Worm (Caenorhabditis elegans) whole organism, young adult: ENCODE data around the gene prx-10.

Experiments used
- F10E7.11 ChIP-seq: sonication (generic microtip); optimal IDR thresholded peaks from 2 replicates; lab custom pipeline; 2017; ENCODE audit warnings: mild to moderate bottlenecking, missing genetic modification characterization, moderate library complexity, missing compliant biosample characterization
- F52B5.7 ChIP-seq: sonication (generic microtip); optimal IDR thresholded peaks from 2 replicates; lab custom pipeline; 2016; ENCODE audit warnings: mild to moderate bottlenecking, missing genetic modification characterization, missing compliant biosample characterization
- K11D2.4 ChIP-seq: fragments of 200-800 bp; sonication (Bioruptor generic); IDR thresholded peaks from 2 replicates; pipeline ENCODE4 v1.3.6; 2022; ENCODE audit warnings: missing genetic modification reagents, missing genetic modification characterization, missing compliant biosample characterization
- K12H6.12 ChIP-seq: fragments of 200-800 bp; sonication (Bioruptor generic); optimal IDR thresholded peaks from 2 replicates; lab custom pipeline; 2018; ENCODE audit warnings: mild to moderate bottlenecking, missing genetic modification characterization, missing compliant biosample characterization
- atf-7 ChIP-seq: sonication (generic microtip); optimal IDR thresholded peaks from 2 replicates; lab custom pipeline; 2017; ENCODE audit warnings: mild to moderate bottlenecking, missing genetic modification characterization, missing compliant biosample characterization
- bed-2 ChIP-seq: fragments of 200-800 bp; sonication (Bioruptor generic); IDR thresholded peaks from 2 replicates; pipeline ENCODE4 v1.3.6; 2022; ENCODE audit warnings: missing genetic modification reagents, missing genetic modification characterization, missing compliant biosample characterization
- lsl-1 ChIP-seq: fragments of 200-800 bp; sonication (Bioruptor generic); optimal IDR thresholded peaks from 2 replicates; lab custom pipeline; 2018; ENCODE audit warnings: mild to moderate bottlenecking, missing genetic modification characterization, moderate library complexity, missing compliant biosample characterization
- ztf-26 ChIP-seq: sonication (generic microtip); optimal IDR thresholded peaks from 2 replicates; lab custom pipeline; 2017; ENCODE audit warnings: missing genetic modification characterization, missing compliant biosample characterization
- ztf-3 ChIP-seq: fragments of 200-800 bp; sonication (Bioruptor generic); optimal IDR thresholded peaks from 2 replicates; lab custom pipeline; 2018; ENCODE audit warnings: mild to moderate bottlenecking, missing genetic modification characterization, missing compliant biosample characterization
- ztf-6 ChIP-seq: fragments of 200-800 bp; sonication (Bioruptor generic); IDR thresholded peaks from 2 replicates; pipeline ENCODE4 v1.3.6; 2022; ENCODE audit warnings: missing genetic modification reagents, missing genetic modification characterization, missing compliant biosample characterization

- TF ChIP-seq F10E7.11 (tag; lab: Kevin White, UChicago): peak; percentile 83
- TF ChIP-seq ztf-26 (tag; lab: Kevin White, UChicago): peak; percentile 61
- TF ChIP-seq ztf-6 (GFP tag; lab: Robert Waterston, UW): no peak
- peak; percentile 97 for TF ChIP-seq F52B5.7
- TF ChIP-seq ztf-3 (GFP tag; lab: Kevin White, UChicago): peak; percentile 73
- TF ChIP-seq lsl-1 (GFP tag; lab: Kevin White, UChicago): peak; percentile 44
- TF ChIP-seq K12H6.12 (tag; lab: Kevin White, UChicago): peak; percentile 10
- peak; percentile 79 for TF ChIP-seq atf-7 (tag; lab: Kevin White, UChicago)
- no peak for TF ChIP-seq bed-2 (GFP tag; lab: Robert Waterston, UW)
- TF ChIP-seq K11D2.4 (GFP tag; lab: Robert Waterston, UW): no peak
Observed at ce11 chrIII:5230415-5230814, 5.8 kb upstream of the prx-10 start, which contains the start of gene prmt-5.
